Fruit fly (Drosophila melanogaster): Measurements from ENCODE around the gene CG5245.

The CG5245 gene

DNA sequence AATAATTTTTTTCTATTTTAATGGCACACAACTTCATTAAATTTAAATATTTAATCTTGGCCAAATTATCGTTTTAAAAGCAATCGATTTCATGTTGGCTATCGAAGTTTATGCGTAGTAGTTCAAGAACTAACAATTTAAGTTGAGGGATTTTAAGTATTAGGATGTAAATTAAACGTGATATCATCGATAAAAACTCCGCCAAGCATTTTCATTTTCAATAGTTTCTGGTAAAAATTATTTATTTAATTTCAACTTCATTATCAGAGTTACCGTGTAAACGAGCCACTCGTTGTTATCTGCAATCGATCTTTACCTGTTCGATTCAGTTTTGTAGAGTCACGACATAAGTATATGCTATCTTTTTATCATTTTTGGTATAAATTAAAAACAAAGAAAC, 26.4 kb upstream of the CG5245 start (continued):
- TF ChIP-seq CG34224 (GFP tag; IDR thresholded peaks at IDR 0.05; ENCODE audit: partially characterized antibody): peak; percentile 55; the same call in 1 of the 3 replicates
- peak; percentile 96 for TF ChIP-seq odd (GFP tag; optimal IDR thresholded peaks at IDR 0.05)
- TF ChIP-seq CG14014 (GFP tag; IDR thresholded peaks at IDR 0.05): peak; percentile 97
- TF ChIP-seq CG15696 (tag; optimal IDR thresholded peaks at IDR 0.05): peak; percentile 100
- TF ChIP-seq CG16863 (GFP tag; optimal IDR thresholded peaks at IDR 0.05): peak; percentile 93
- peak; percentile 92 for TF ChIP-seq CG7745 (tag; optimal IDR thresholded peaks at IDR 0.05)
- no peak for TF ChIP-seq CG6791 (GFP tag; IDR thresholded peaks at IDR 0.05; ENCODE audit: partially characterized antibody)
- peak in 1 of 2 experiments; percentile 98 for TF ChIP-seq Eip74EF (GFP tag; optimal IDR thresholded peaks at IDR 0.05)
- peak; percentile 98 for TF ChIP-seq trem (tag; optimal IDR thresholded peaks at IDR 0.05)
- peak; percentile 98 for TF ChIP-seq CG17328 (GFP tag; IDR thresholded peaks at IDR 0.05)
- peak; percentile 80 for TF ChIP-seq CG4404 (GFP tag; IDR thresholded peaks at IDR 0.05)
- TF ChIP-seq Ravus (GFP tag; IDR thresholded peaks at IDR 0.05): peak; percentile 86
- TF ChIP-seq tup (GFP tag; optimal IDR thresholded peaks at IDR 0.05): peak; percentile 92
- TF ChIP-seq toy (GFP tag; IDR thresholded peaks at IDR 0.05): peak; percentile 84
- TF ChIP-seq pnt (GFP tag; optimal IDR thresholded peaks at IDR 0.05): peak; percentile 87
- peak; percentile 98 for TF ChIP-seq CG8388 (GFP tag; optimal IDR thresholded peaks at IDR 0.05)
- peak; percentile 100 for TF ChIP-seq BtbVII (GFP tag; optimal IDR thresholded peaks at IDR 0.05)
- TF ChIP-seq HHEX (GFP tag; optimal IDR thresholded peaks at IDR 0.05): peak; percentile 98
- TF ChIP-seq Ada2b (GFP tag; IDR thresholded peaks at IDR 0.05): peak; percentile 99
- TF ChIP-seq CG11398 (GFP tag; optimal IDR thresholded peaks at IDR 0.05): peak; percentile 88
- TF ChIP-seq unpg (GFP tag; optimal IDR thresholded peaks at IDR 0.05): peak; percentile 99
- TF ChIP-seq klu (GFP tag; IDR thresholded peaks at IDR 0.05): peak; percentile 86
- TF ChIP-seq MESR4 (GFP tag; optimal IDR thresholded peaks at IDR 0.05): peak; percentile 73
- TF ChIP-seq sna (GFP tag; IDR thresholded peaks at IDR 0.05; ENCODE audit: partially characterized antibody): no peak
- peak; percentile 94 for TF ChIP-seq maf-S (GFP tag; optimal IDR thresholded peaks at IDR 0.05)
- peak; percentile 91 for TF ChIP-seq CG8281 (tag; optimal IDR thresholded peaks at IDR 0.05)
- TF ChIP-seq esg (GFP tag; conservative IDR thresholded peaks at IDR 0.05): peak; percentile 93
- TF ChIP-seq Jarid2 (GFP tag; optimal IDR thresholded peaks at IDR 0.05): peak; percentile 79
- TF ChIP-seq dati (GFP tag; IDR thresholded peaks at IDR 0.05): peak; percentile 90
- TF ChIP-seq CG6175 (GFP tag; IDR thresholded peaks at IDR 0.05): peak; percentile 75; the same call in 2 of the 3 replicates
- TF ChIP-seq CG14965 (GFP tag; optimal IDR thresholded peaks at IDR 0.05; ENCODE audit: borderline replicate concordance): peak; percentile 89
- TF ChIP-seq unc-4 (GFP tag; IDR thresholded peaks at IDR 0.05; ENCODE audit: partially characterized antibody): no peak
- peak; percentile 96 for TF ChIP-seq ranshi (GFP tag; IDR thresholded peaks at IDR 0.05)
- no peak for TF ChIP-seq cg (GFP tag; optimal IDR thresholded peaks at IDR 0.05)
- peak; percentile 86 for TF ChIP-seq slou (GFP tag; optimal IDR thresholded peaks at IDR 0.05)
- peak; percentile 90 for TF ChIP-seq aop (GFP tag; IDR thresholded peaks at IDR 0.05)
- peak; percentile 99 for TF ChIP-seq CG7839 (tag; optimal IDR thresholded peaks at IDR 0.05)
- TF ChIP-seq so (GFP tag; IDR thresholded peaks at IDR 0.05): peak; percentile 98
- peak; percentile 96 for TF ChIP-seq Atf6 (GFP tag; IDR thresholded peaks at IDR 0.05)
- TF ChIP-seq gcm2 (GFP tag; optimal IDR thresholded peaks at IDR 0.05): peak; percentile 92
- TF ChIP-seq fru (optimal IDR thresholded peaks at IDR 0.05): no peak
- TF ChIP-seq D (optimal IDR thresholded peaks at IDR 0.05): no peak
- peak; percentile 96 for TF ChIP-seq D (GFP tag; optimal IDR thresholded peaks at IDR 0.05)
- peak; percentile 98 for TF ChIP-seq CG15601 (tag; optimal IDR thresholded peaks at IDR 0.05)
- TF ChIP-seq cwo (GFP tag; optimal IDR thresholded peaks at IDR 0.05): peak; percentile 94
- peak; percentile 92 for TF ChIP-seq wor (GFP tag; IDR thresholded peaks at IDR 0.05)
- peak; percentile 91 for TF ChIP-seq YL-1 (GFP tag; optimal IDR thresholded peaks at IDR 0.05)
- peak; percentile 94 for TF ChIP-seq TFAM (GFP tag; optimal IDR thresholded peaks at IDR 0.05)
- TF ChIP-seq E2f1 (GFP tag; IDR thresholded peaks at IDR 0.05): peak; percentile 95
- TF ChIP-seq scrt (GFP tag; optimal IDR thresholded peaks at IDR 0.05): peak; percentile 99

Data from whole organism, embryonic.